Fruit fly (Drosophila melanogaster): ENCODE measurements around the gene CG4598.

The CG4598 gene

dm6 chr2L:9947265-9947664 is 28.8 kb downstream of the CG4598 start, which contains the start of gene CG5853 (continued):
- TF ChIP-seq CG17802 (tag; optimal IDR thresholded peaks at IDR 0.05) (no peak), ab (GFP tag; optimal IDR thresholded peaks at IDR 0.05) (no peak), Adf1 (GFP tag; IDR thresholded peaks at IDR 0.05) (peak; percentile 34; the same call in 1 of the 2 replicates), wdn (GFP tag; IDR thresholded peaks at IDR 0.05) (no peak), CG12155 (GFP tag; optimal IDR thresholded peaks at IDR 0.05) (no peak), HLH54F (GFP tag; optimal IDR thresholded peaks at IDR 0.05) (no peak), insv (GFP tag; optimal IDR thresholded peaks at IDR 0.05) (no peak), zen (tag; optimal IDR thresholded peaks at IDR 0.05) (no peak), chinmo (GFP tag; IDR thresholded peaks at IDR 0.05; ENCODE audit: partially characterized antibody) (peak; percentile 87; the same call in 3 of the 4 replicates), CG6272 (GFP tag; IDR thresholded peaks at IDR 0.05) (no peak), CG10462 (GFP tag; optimal IDR thresholded peaks at IDR 0.05) (no peak), so (GFP tag; IDR thresholded peaks at IDR 0.05) (peak; percentile 19; the same call in 1 of the 3 replicates), ATbp (GFP tag; optimal IDR thresholded peaks at IDR 0.05) (no peak), CG6683 (GFP tag; optimal IDR thresholded peaks at IDR 0.05) (no peak), fd96Cb (tag; optimal IDR thresholded peaks at IDR 0.05) (no peak), Drgx (GFP tag; IDR thresholded peaks at IDR 0.05) (peak; percentile 36), pzg (GFP tag; optimal IDR thresholded peaks at IDR 0.05) (peak; percentile 11), phol (tag; optimal IDR thresholded peaks at IDR 0.05) (no peak), CG15479 (GFP tag; optimal IDR thresholded peaks at IDR 0.05) (no peak), Hmr (GFP tag; optimal IDR thresholded peaks at IDR 0.05) (no peak), H15 (GFP tag; IDR thresholded peaks at IDR 0.05) (no peak), ara (GFP tag; IDR thresholded peaks at IDR 0.05) (no peak), Hmx (GFP tag; optimal IDR thresholded peaks at IDR 0.05) (no peak), peb (GFP tag; IDR thresholded peaks at IDR 0.05) (no peak), CG4360 (GFP tag; IDR thresholded peaks at IDR 0.05) (no peak), croc (GFP tag; conservative IDR thresholded peaks at IDR 0.05) (no peak), Ada2b (GFP tag; IDR thresholded peaks at IDR 0.05) (no peak), Chrac-16 (GFP tag; optimal IDR thresholded peaks at IDR 0.05) (no peak), zfh2 (GFP tag; optimal IDR thresholded peaks at IDR 0.05) (no peak), Deaf1 (tag; optimal IDR thresholded peaks at IDR 0.05) (peak; percentile 97), gfzf (GFP tag; optimal IDR thresholded peaks at IDR 0.05) (no peak), CG6854 (GFP tag; optimal IDR thresholded peaks at IDR 0.05) (no peak), HHEX (GFP tag; optimal IDR thresholded peaks at IDR 0.05) (peak; percentile 13), ro (GFP tag; IDR thresholded peaks at IDR 0.05) (no peak), sisA (GFP tag; IDR thresholded peaks at IDR 0.05) (no peak), CG3995 (GFP tag; optimal IDR thresholded peaks at IDR 0.05) (peak; percentile 85), CG4282 (GFP tag; optimal IDR thresholded peaks at IDR 0.05) (no peak), Pdp1 (GFP tag; optimal IDR thresholded peaks at IDR 0.05) (no peak), CG12071 (GFP tag; optimal IDR thresholded peaks at IDR 0.05) (no peak), Hr3 (GFP tag; optimal IDR thresholded peaks at IDR 0.05) (no peak), CG30020 (tag; optimal IDR thresholded peaks at IDR 0.05) (no peak), bowl (GFP tag; IDR thresholded peaks at IDR 0.05) (no peak), CG17385 (GFP tag; optimal IDR thresholded peaks at IDR 0.05) (no peak), psq (GFP tag; optimal IDR thresholded peaks at IDR 0.05) (no peak), CG18764 (GFP tag; optimal IDR thresholded peaks at IDR 0.05) (no peak), CG31365 (tag; optimal IDR thresholded peaks at IDR 0.05) (no peak), Dad (GFP tag; optimal IDR thresholded peaks at IDR 0.05) (no peak), Awh (GFP tag; IDR thresholded peaks at IDR 0.05) (no peak), row (GFP tag; IDR thresholded peaks at IDR 0.05) (no peak; the same call in 2 of the 3 replicates), Hr51 (GFP tag; optimal IDR thresholded peaks at IDR 0.05) (no peak), Rx (GFP tag; IDR thresholded peaks at IDR 0.05) (no peak), wor (GFP tag; IDR thresholded peaks at IDR 0.05) (no peak)

Measured in whole organism, embryonic.